Fruit fly (Drosophila melanogaster): ENCODE measurements around the gene CG14968.

- TF ChIP-seq CG8478 (optimal IDR thresholded peaks at IDR 0.05) = no peak
- TF ChIP-seq CTCF (optimal IDR thresholded peaks at IDR 0.05) = no peak
These were observed 41.6 kb upstream of the CG14968 start for dm6 chr3L:3344528-3344927.

All from S2 (cell line).